Worm (Caenorhabditis elegans) whole organism, late embryonic: ENCODE results near the gene F20A1.4.
"Not testable (repeated sequence)": the region's sequence is repeated elsewhere in the genome, so short reads cannot be mapped to it uniquely, and the experiment has no call there.

Experiments
- C08G9.2 ChIP-seq: sonication (generic microtip); optimal IDR thresholded peaks from 2 replicates; lab custom pipeline; 2016; ENCODE audit warnings: mild to moderate bottlenecking, missing genetic modification characterization, moderate library complexity, missing compliant biosample characterization
- C38D4.7 ChIP-seq: fragments of 200-800 bp; sonication (Bioruptor generic); optimal IDR thresholded peaks from 2 replicates; lab custom pipeline; 2018; ENCODE audit warnings: mild to moderate bottlenecking, missing genetic modification characterization, moderate library complexity, missing compliant biosample characterization
- K09A11.1 ChIP-seq: sonication (generic microtip); optimal IDR thresholded peaks from 2 replicates; lab custom pipeline; 2017; ENCODE audit warnings: antibody characterized with exemption, mild to moderate bottlenecking, missing genetic modification characterization, missing compliant biosample characterization; ENCODE audit not compliant: insufficient read depth
- T23F11.4 ChIP-seq: fragments of 200-800 bp; sonication (Bioruptor generic); optimal IDR thresholded peaks from 2 replicates; lab custom pipeline; 2018; ENCODE audit warnings: mild to moderate bottlenecking, missing genetic modification characterization, missing compliant biosample characterization
- ahr-1 ChIP-seq: sonication (generic microtip); optimal IDR thresholded peaks from 2 replicates; lab custom pipeline; 2016; ENCODE audit warnings: missing genetic modification characterization, missing compliant biosample characterization
- ama-1 ChIP-seq: fragments of 150-350 bp; optimal IDR thresholded peaks from 2 replicates; lab custom pipeline; 2014
- ceh-2 ChIP-seq: sonication (generic microtip); optimal IDR thresholded peaks from 2 replicates; lab custom pipeline; 2016; ENCODE audit warnings: missing genotype, missing genetic modification characterization, missing compliant biosample characterization
- ceh-24 ChIP-seq: sonication (generic microtip); optimal IDR thresholded peaks from 2 replicates; lab custom pipeline; 2016; ENCODE audit warnings: mild to moderate bottlenecking, missing genetic modification characterization, missing compliant biosample characterization
- ceh-31 ChIP-seq: sonication (generic microtip); optimal IDR thresholded peaks from 2 replicates; lab custom pipeline; 2016; ENCODE audit warnings: missing genetic modification characterization, missing compliant biosample characterization
- ceh-34 ChIP-seq: sonication (generic microtip); optimal IDR thresholded peaks from 2 replicates; lab custom pipeline; 2016; ENCODE audit warnings: mild to moderate bottlenecking, missing genetic modification characterization, missing compliant biosample characterization
- ceh-45 ChIP-seq: fragments of 200-800 bp; sonication (Bioruptor generic); IDR thresholded peaks from 2 replicates; pipeline ENCODE4 v1.3.6; 2022; ENCODE audit warnings: missing genetic modification reagents, missing genetic modification characterization, missing compliant biosample characterization
- ceh-48 ChIP-seq: sonication (generic microtip); optimal IDR thresholded peaks from 2 replicates; lab custom pipeline; 2016; ENCODE audit warnings: missing genetic modification characterization, inconsistent platforms, missing compliant biosample characterization
- ceh-6 ChIP-seq: fragments of 200-800 bp; sonication (Bioruptor generic); optimal IDR thresholded peaks from 2 replicates; lab custom pipeline; 2018; ENCODE audit warnings: mild to moderate bottlenecking, missing genetic modification characterization, missing compliant biosample characterization
- che-1 ChIP-seq: sonication (generic microtip); optimal IDR thresholded peaks from 2 replicates; lab custom pipeline; 2016; ENCODE audit warnings: mild to moderate bottlenecking, missing genetic modification characterization, missing compliant biosample characterization
- dmd-4 ChIP-seq: sonication (generic microtip); optimal IDR thresholded peaks from 2 replicates; lab custom pipeline; 2016; ENCODE audit warnings: borderline replicate concordance, missing genetic modification characterization, missing compliant biosample characterization
- dve-1 ChIP-seq: sonication (generic microtip); optimal IDR thresholded peaks from 2 replicates; lab custom pipeline; 2017; ENCODE audit warnings: antibody characterized with exemption, mild to moderate bottlenecking, missing genetic modification characterization, missing compliant biosample characterization
- elt-2 ChIP-seq: sonication (generic microtip); optimal IDR thresholded peaks from 2 replicates; lab custom pipeline; 2016; ENCODE audit warnings: missing genetic modification reagents, missing genetic modification characterization, missing compliant biosample characterization
- fax-1 ChIP-seq: sonication (generic microtip); optimal IDR thresholded peaks from 2 replicates; lab custom pipeline; 2016; ENCODE audit warnings: missing genotype, missing genetic modification characterization, missing compliant biosample characterization
- fkh-10 ChIP-seq: fragments of 150-350 bp; optimal IDR thresholded peaks from 2 replicates; lab custom pipeline; 2014; ENCODE audit warnings: missing biosample characterization, missing genetic modification reagents, missing genetic modification characterization
- fkh-6 ChIP-seq: sonication (generic microtip); optimal IDR thresholded peaks from 2 replicates; lab custom pipeline; 2016; ENCODE audit warnings: missing genetic modification characterization, missing compliant biosample characterization
- gmeb-2 ChIP-seq: sonication (generic microtip); optimal IDR thresholded peaks from 2 replicates; lab custom pipeline; 2016; ENCODE audit warnings: missing genetic modification characterization, inconsistent platforms, missing compliant biosample characterization
- hlh-30 ChIP-seq: sonication (generic microtip); optimal IDR thresholded peaks from 2 replicates; lab custom pipeline; 2017; ENCODE audit warnings: antibody characterized with exemption, missing genetic modification characterization, missing compliant biosample characterization; ENCODE audit not compliant: insufficient read depth
- hlh-6 ChIP-seq: sonication (generic microtip); optimal IDR thresholded peaks from 2 replicates; lab custom pipeline; 2016; ENCODE audit warnings: missing genotype, missing genetic modification characterization, missing compliant biosample characterization
- hlh-8 ChIP-seq: sonication (generic microtip); optimal IDR thresholded peaks from 2 replicates; lab custom pipeline; 2016; ENCODE audit warnings: missing genotype, missing genetic modification characterization, missing compliant biosample characterization
- lim-6 ChIP-seq: sonication (generic microtip); optimal IDR thresholded peaks from 2 replicates; lab custom pipeline; 2016; ENCODE audit warnings: missing genetic modification characterization, missing compliant biosample characterization
- lin-11 ChIP-seq: fragments of 200-800 bp; sonication (Bioruptor generic); optimal IDR thresholded peaks from 2 replicates; lab custom pipeline; 2018; ENCODE audit warnings: mild to moderate bottlenecking, missing genetic modification characterization, missing compliant biosample characterization
- madf-2 ChIP-seq: sonication (generic microtip); optimal IDR thresholded peaks from 2 replicates; lab custom pipeline; 2017; ENCODE audit warnings: missing genetic modification characterization, missing compliant biosample characterization
- mec-3 ChIP-seq: sonication (generic microtip); optimal IDR thresholded peaks from 2 replicates; lab custom pipeline; 2016; ENCODE audit warnings: borderline replicate concordance, missing genetic modification characterization, missing compliant biosample characterization
- nfya-1 ChIP-seq: sonication (generic microtip); optimal IDR thresholded peaks from 2 replicates; lab custom pipeline; 2017; ENCODE audit warnings: missing genetic modification characterization, mild to moderate bottlenecking, missing compliant biosample characterization, antibody characterized with exemption, moderate library complexity
- nhr-11 ChIP-seq: fragments of 150-350 bp; optimal IDR thresholded peaks from 2 replicates; lab custom pipeline; 2014; ENCODE audit warnings: missing biosample characterization, missing genetic modification characterization
- nhr-232 ChIP-seq: sonication (generic microtip); optimal IDR thresholded peaks from 2 replicates; lab custom pipeline; 2016; ENCODE audit warnings: missing genetic modification characterization, missing compliant biosample characterization
- npax-4 ChIP-seq: sonication (generic microtip); optimal IDR thresholded peaks from 2 replicates; lab custom pipeline; 2016; ENCODE audit warnings: missing genetic modification characterization, missing compliant biosample characterization
- odd-2 ChIP-seq: sonication (generic microtip); optimal IDR thresholded peaks from 2 replicates; lab custom pipeline; 2017; ENCODE audit warnings: antibody characterized with exemption, mild to moderate bottlenecking, missing genetic modification characterization, missing compliant biosample characterization
- pag-3 ChIP-seq: sonication (generic microtip); optimal IDR thresholded peaks from 2 replicates; lab custom pipeline; 2016; ENCODE audit warnings: missing compliant biosample characterization, missing genetic modification characterization, borderline replicate concordance
- pat-9 ChIP-seq: fragments of 200-800 bp; sonication (Bioruptor generic); optimal IDR thresholded peaks from 2 replicates; lab custom pipeline; 2018; ENCODE audit warnings: mild to moderate bottlenecking, missing genetic modification characterization, moderate library complexity, missing compliant biosample characterization
- pax-1 ChIP-seq: fragments of 150-350 bp; optimal IDR thresholded peaks from 2 replicates; lab custom pipeline; 2014; ENCODE audit warnings: missing biosample characterization, missing genetic modification characterization
- pha-4 ChIP-seq: fragments of 150-350 bp; optimal IDR thresholded peaks from 2 replicates; lab custom pipeline; 2018; ENCODE audit warnings: missing biosample characterization, missing genetic modification reagents, missing genetic modification characterization
- ref-2 ChIP-seq: sonication (generic microtip); optimal IDR thresholded peaks from 2 replicates; lab custom pipeline; 2016; ENCODE audit warnings: missing genetic modification characterization, missing compliant biosample characterization
- rnt-1 ChIP-seq: sonication (generic microtip); optimal IDR thresholded peaks from 2 replicates; lab custom pipeline; 2016; ENCODE audit warnings: missing genetic modification characterization, missing compliant biosample characterization
- sdc-2 ChIP-seq: sonication (generic microtip); optimal IDR thresholded peaks from 2 replicates; lab custom pipeline; 2016; ENCODE audit warnings: missing genotype, missing genetic modification characterization, missing compliant biosample characterization
- sox-2 ChIP-seq: fragments of 200-800 bp; sonication (Bioruptor generic); IDR thresholded peaks from 2 replicates; pipeline ENCODE4 v1.3.6; 2022; ENCODE audit warnings: missing genetic modification reagents, missing genetic modification characterization, missing compliant biosample characterization
- sox-4 ChIP-seq: sonication (generic microtip); optimal IDR thresholded peaks from 2 replicates; lab custom pipeline; 2017; ENCODE audit warnings: mild to moderate bottlenecking, missing genetic modification characterization, inconsistent platforms, missing compliant biosample characterization
- syd-9 ChIP-seq: sonication (generic microtip); optimal IDR thresholded peaks from 2 replicates; lab custom pipeline; 2016; ENCODE audit warnings: mild to moderate bottlenecking, missing genetic modification characterization, moderate library complexity, missing compliant biosample characterization
- tbx-7 ChIP-seq: sonication (generic microtip); optimal IDR thresholded peaks from 2 replicates; lab custom pipeline; 2016; ENCODE audit warnings: missing genotype, missing genetic modification characterization, missing compliant biosample characterization
- ttx-3 ChIP-seq: sonication (generic microtip); optimal IDR thresholded peaks from 2 replicates; lab custom pipeline; 2016; ENCODE audit warnings: missing genetic modification reagents, missing genetic modification characterization, missing compliant biosample characterization
- unc-3 ChIP-seq, 2 experiments: fragments of 200-800 bp in 1 of 2; sonication (Bioruptor generic) in 1 of 2; sonication (generic microtip) in 1 of 2; conservative IDR thresholded peaks in 1 of 2; optimal IDR thresholded peaks in 1 of 2; 2 replicates each; pipeline versions ENCODE4 v1.3.6 to Lab custom; 2016 to 2022; ENCODE audit warnings: missing compliant biosample characterization in 2 of 2, missing genetic modification characterization in 2 of 2, missing genetic modification reagents in 1 of 2
- unc-55 ChIP-seq: sonication (generic microtip); optimal IDR thresholded peaks from 2 replicates; lab custom pipeline; 2017; ENCODE audit warnings: missing biosample characterization, missing genetic modification reagents, missing genetic modification characterization
- zip-5 ChIP-seq: sonication (generic microtip); optimal IDR thresholded peaks from 2 replicates; lab custom pipeline; 2016; ENCODE audit warnings: missing genetic modification characterization, missing compliant biosample characterization
- ztf-16 ChIP-seq: sonication (generic microtip); optimal IDR thresholded peaks from 2 replicates; lab custom pipeline; 2017; ENCODE audit warnings: missing genetic modification characterization, missing compliant biosample characterization

The F20A1.4 gene

DNA sequence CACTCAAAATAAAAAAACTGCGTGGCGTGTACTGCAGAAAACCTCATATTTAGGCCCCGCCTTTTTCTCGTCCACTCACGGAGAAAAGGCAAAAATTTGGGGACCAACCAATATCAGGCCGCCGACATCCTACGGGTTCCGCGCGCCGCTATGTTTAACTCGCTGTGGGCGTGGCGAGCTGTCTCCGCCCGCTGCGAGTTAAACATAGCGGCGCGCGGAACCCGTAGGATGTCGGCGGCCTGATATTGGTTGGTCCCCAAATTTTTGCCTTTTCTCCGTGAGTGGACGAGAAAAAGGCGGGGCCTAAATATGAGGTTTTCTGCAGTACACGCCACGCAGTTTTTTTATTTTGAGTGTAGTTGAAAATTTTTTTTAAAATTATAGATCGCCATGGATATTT lies 41.1 kb upstream of the F20A1.4 start, which contains the start of gene tmem-258:
Gene tmem-258, plus strand, starts transcription at position 385 of the 400 bp plus-strand sequence.
- TF ChIP-seq sdc-2 (tag; lab: Kevin White, UChicago); syd-9 (tag; lab: Kevin White, UChicago); ceh-48: not testable (repeated sequence)
- TF ChIP-seq, all 69 proteins: peak for 0; not testable (repeated sequence) for 69

DNA sequence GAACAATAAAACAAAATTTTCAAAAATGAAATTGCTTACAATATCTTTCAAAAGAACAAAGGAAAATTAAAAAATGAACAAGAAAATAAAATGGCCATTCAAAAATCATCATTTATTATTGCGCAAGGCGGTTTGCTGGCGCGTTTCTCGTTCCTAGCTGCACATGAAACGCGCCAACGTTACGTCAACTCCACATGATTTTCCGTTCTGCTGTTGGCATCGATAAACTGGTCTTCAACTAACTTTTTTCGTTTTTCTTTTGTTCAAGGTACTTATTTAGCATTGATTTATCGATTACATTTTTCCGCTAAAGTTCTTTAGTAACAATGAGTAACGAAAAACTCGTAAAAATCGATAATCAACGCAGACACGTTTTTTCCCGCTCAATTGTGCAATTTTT lies 38.7 kb upstream of the F20A1.4 start, which contains the start of the genes Y57E12AL.6 and Y57E12AL.1:
Gene Y57E12AL.6, minus strand, starts transcription at position 75 of the 400 bp plus-strand sequence.
Gene Y57E12AL.1, plus strand, starts transcription at position 135 of the 400 bp plus-strand sequence.
- TF ChIP-seq T23F11.4 (GFP tag; lab: Kevin White, UChicago), result no peak
- TF ChIP-seq hlh-8, result peak; percentile 61
- TF ChIP-seq fax-1, result peak; percentile 39
- no peak for TF ChIP-seq pax-1
- peak; percentile 71 for TF ChIP-seq nfya-1 (tag; lab: Kevin White, UChicago)
- peak; percentile 41 for TF ChIP-seq sox-4 (tag; lab: Kevin White, UChicago)
- TF ChIP-seq ahr-1, result no peak
- TF ChIP-seq C38D4.7 (GFP tag; lab: Kevin White, UChicago), result peak; percentile 46
- no peak for TF ChIP-seq pag-3
- no peak for TF ChIP-seq C08G9.2 (tag; lab: Kevin White, UChicago)
- TF ChIP-seq tbx-7 (tag; lab: Kevin White, UChicago), result no peak
- TF ChIP-seq ceh-48, result peak; percentile 64
- peak; percentile 60 for TF ChIP-seq unc-3 (GFP tag; conservative IDR thresholded peaks at IDR 0.05; lab: Robert Waterston, UW)
- peak; percentile 60 for TF ChIP-seq unc-3 (tag; optimal IDR thresholded peaks at IDR 0.05; lab: Kevin White, UChicago)
- TF ChIP-seq dmd-4 (tag; lab: Kevin White, UChicago), result no peak
- peak; percentile 19 for TF ChIP-seq ceh-2 (tag; lab: Kevin White, UChicago)
- peak; percentile 56 for TF ChIP-seq hlh-6 (tag; lab: Kevin White, UChicago)
- no peak for TF ChIP-seq pat-9
- TF ChIP-seq fkh-10 (GFP tag; lab: Kevin White, UChicago), result no peak
- peak; percentile 31 for TF ChIP-seq gmeb-2 (tag; lab: Kevin White, UChicago)
- TF ChIP-seq ceh-6, result peak; percentile 56
- TF ChIP-seq hlh-30 (tag; lab: Kevin White, UChicago), result peak; percentile 88
- peak; percentile 45 for TF ChIP-seq zip-5 (tag; lab: Kevin White, UChicago)
- peak; percentile 40 for TF ChIP-seq ref-2
- peak; percentile 71 for TF ChIP-seq rnt-1
- peak; percentile 69 for TF ChIP-seq ttx-3 (tag; lab: Kevin White, UChicago)
- peak; percentile 60 for TF ChIP-seq ceh-34 (tag; lab: Kevin White, UChicago)
- TF ChIP-seq sox-2 (GFP tag; lab: Robert Waterston, UW), result peak; percentile 18; the same call in 1 of the 2 replicates
- TF ChIP-seq unc-55 (GFP tag; lab: Kevin White, UChicago), result peak; percentile 4
- no peak for TF ChIP-seq ama-1 (lab: Kevin White, UChicago)
- TF ChIP-seq che-1 (tag; lab: Kevin White, UChicago), result peak; percentile 51
- TF ChIP-seq lin-11, result peak; percentile 51
- peak; percentile 62 for TF ChIP-seq sdc-2 (tag; lab: Kevin White, UChicago)
- no peak for TF ChIP-seq mec-3 (tag; lab: Kevin White, UChicago)
- no peak for TF ChIP-seq ceh-45 (GFP tag; lab: Robert Waterston, UW)
- peak; percentile 34 for TF ChIP-seq odd-2 (tag; lab: Kevin White, UChicago)
- peak; percentile 88 for TF ChIP-seq elt-2
- peak; percentile 74 for TF ChIP-seq dve-1 (tag; lab: Kevin White, UChicago)
- TF ChIP-seq ztf-16 (tag; lab: Kevin White, UChicago), result peak; percentile 64
- no peak for TF ChIP-seq nhr-11 (tag; lab: Kevin White, UChicago)
- TF ChIP-seq fkh-6, result peak; percentile 31
- peak; percentile 62 for TF ChIP-seq madf-2 (tag; lab: Kevin White, UChicago)
- TF ChIP-seq npax-4 (tag; lab: Kevin White, UChicago), result peak; percentile 55
- peak; percentile 67 for TF ChIP-seq ceh-31 (tag; lab: Kevin White, UChicago)
- TF ChIP-seq ceh-24 (tag; lab: Kevin White, UChicago), result no peak
- no peak for TF ChIP-seq lim-6 (tag; lab: Kevin White, UChicago)
- peak; percentile 63 for TF ChIP-seq nhr-232 (tag; lab: Kevin White, UChicago)
- TF ChIP-seq K09A11.1, result no peak
- no peak for TF ChIP-seq pha-4 (tag; lab: Kevin White, UChicago)
